Fruit fly (Drosophila melanogaster) S2 (cell line): Measurements from ENCODE around the gene fmt.
A peak's percentile ranks its signal among the peaks of the same experiment; 100 is the strongest.

Source experiments
- CG8478 ChIP-seq: fragments of >200 bp; optimal IDR thresholded peaks from 2 replicates; lab custom pipeline; 2018
- CTCF ChIP-seq, 2 experiments: fragments of >200 bp; optimal IDR thresholded peaks; 2 replicates each; lab custom pipeline; 2018

Gene fmt

dm6 chr3L:6173826-6174255 is at the start of gene fmt, which contains the start of gene CG7376:
TSS of gene fmt (minus strand) at chr3L:6173880.
TSS of gene CG7376 (plus strand) at chr3L:6174248.
- TF ChIP-seq CG8478 (lab: Kevin White, UChicago), result no peak
- no peak for TF ChIP-seq CTCF (optimal IDR thresholded peaks at IDR 0.05; lab: Kevin White, UChicago)

- TF ChIP-seq CG8478 (lab: Kevin White, UChicago), result no peak
- no peak for TF ChIP-seq CTCF (optimal IDR thresholded peaks at IDR 0.05; lab: Kevin White, UChicago)
These were observed 46.5 kb upstream of the fmt start, which contains the start of gene CG33946 for dm6 chr3L:6220187-6220586. TSS of gene CG33946 (plus strand) at chr3L:6220578.

dm6 chr3L:6218517-6219155 is 45.0 kb upstream of the fmt start:
- TF ChIP-seq CG8478 (lab: Kevin White, UChicago) (no peak), CTCF (optimal IDR thresholded peaks at IDR 0.05; lab: Kevin White, UChicago) (no peak)

- TF ChIP-seq CG8478 (lab: Kevin White, UChicago) (no peak), CTCF (optimal IDR thresholded peaks at IDR 0.05; lab: Kevin White, UChicago) (peak in 1 of 2 experiments; percentile 11)
These were observed 44.1 kb upstream of the fmt start, which contains the start of gene LanA for dm6 chr3L:6217806-6218205. TSS of gene LanA (minus strand) at chr3L:6218022.

- no peak for TF ChIP-seq CG8478 (lab: Kevin White, UChicago)
- no peak for TF ChIP-seq CTCF (optimal IDR thresholded peaks at IDR 0.05; lab: Kevin White, UChicago)
These were observed 43.5 kb upstream of the fmt start for dm6 chr3L:6217212-6217611.

- TF ChIP-seq CTCF (optimal IDR thresholded peaks at IDR 0.05; lab: Kevin White, UChicago), result no peak
- no peak for TF ChIP-seq CG8478 (lab: Kevin White, UChicago)
These were observed 43.1 kb upstream of the fmt start for dm6 chr3L:6216787-6217078.

dm6 chr3L:6215976-6216786 is 42.5 kb upstream of the fmt start:
- TF ChIP-seq CG8478 (lab: Kevin White, UChicago) (no peak), CTCF (optimal IDR thresholded peaks at IDR 0.05; lab: Kevin White, UChicago) (no peak)

dm6 chr3L:6200173-6200572 is 26.5 kb upstream of the fmt start, which contains the start of gene CG8219:
TSS of gene CG8219 (plus strand) at chr3L:6200473.
- TF ChIP-seq CG8478 (lab: Kevin White, UChicago) (no peak), CTCF (optimal IDR thresholded peaks at IDR 0.05; lab: Kevin White, UChicago) (no peak)

- TF ChIP-seq CTCF (optimal IDR thresholded peaks at IDR 0.05; lab: Kevin White, UChicago) (no peak), CG8478 (lab: Kevin White, UChicago) (no peak)
These were observed 20.0 kb upstream of the fmt start for dm6 chr3L:6193556-6194114.

dm6 chr3L:6192822-6193555 is 19.3 kb upstream of the fmt start, which contains the start of the genes Sf3b6 and Tnpo:
TSS of gene Sf3b6 (minus strand) at chr3L:6193179.
TSS of gene Tnpo (plus strand) at chr3L:6193480.
- TF ChIP-seq CG8478 (lab: Kevin White, UChicago), result no peak
- peak in 1 of 2 experiments; percentile 4 for TF ChIP-seq CTCF (optimal IDR thresholded peaks at IDR 0.05; lab: Kevin White, UChicago)

- TF ChIP-seq CTCF (optimal IDR thresholded peaks at IDR 0.05; lab: Kevin White, UChicago) (no peak), CG8478 (lab: Kevin White, UChicago) (no peak)
These were observed 15.6 kb upstream of the fmt start, which contains the start of the genes D19A and CG7386 for dm6 chr3L:6188995-6189927. TSS of gene D19A (minus strand) at chr3L:6189123. TSS of gene CG7386 (plus strand) at chr3L:6189745.

dm6 chr3L:6184884-6185438 is 11.3 kb upstream of the fmt start, which contains the start of the genes D19B and CG43293:
TSS of gene D19B (minus strand) at chr3L:6184920.
TSS of gene CG43293 (plus strand) at chr3L:6185189.
- TF ChIP-seq CG8478 (lab: Kevin White, UChicago), result no peak
- TF ChIP-seq CTCF (optimal IDR thresholded peaks at IDR 0.05; lab: Kevin White, UChicago), result peak; percentile 30 to 53

- TF ChIP-seq CG8478 (lab: Kevin White, UChicago) (no peak), CTCF (optimal IDR thresholded peaks at IDR 0.05; lab: Kevin White, UChicago) (no peak)
These were observed 8.1 kb upstream of the fmt start, which contains the start of gene CG10274 for dm6 chr3L:6181776-6182175. TSS of gene CG10274 (minus strand) at chr3L:6181829.
